Fruit fly (Drosophila melanogaster): Measurements from ENCODE around the gene CG8003.
A peak's percentile ranks its signal among the peaks of the same experiment; 100 is the strongest.

Gene CG8003

dm6 chr3L:10690904-10691408 lies 29.7 kb downstream of the CG8003 start, which contains the start of gene CG11811 (continued):
- peak; percentile 17 for TF ChIP-seq CoRest (tag; optimal IDR thresholded peaks at IDR 0.05)
- peak; percentile 80 for TF ChIP-seq unc-4 (GFP tag; IDR thresholded peaks at IDR 0.05; ENCODE audit: partially characterized antibody)
- peak; percentile 10 for TF ChIP-seq CG12391 (tag; optimal IDR thresholded peaks at IDR 0.05)
- TF ChIP-seq mld (GFP tag; IDR thresholded peaks at IDR 0.05; ENCODE audit: partially characterized antibody): peak; percentile 68; the same call in 2 of the 3 replicates
- TF ChIP-seq vvl (GFP tag; IDR thresholded peaks at IDR 0.05): 0 out of 2 replicates have a peak, but pooled peaks have one; percentile 20
- TF ChIP-seq CG4617 (GFP tag; optimal IDR thresholded peaks at IDR 0.05; ENCODE audit: borderline replicate concordance): peak; percentile 18
- TF ChIP-seq Adf1 (GFP tag; IDR thresholded peaks at IDR 0.05): peak; percentile 50; the same call in 1 of the 2 replicates
- TF ChIP-seq CG7987 (GFP tag; optimal IDR thresholded peaks at IDR 0.05): peak; percentile 59

dm6 chr3L:10692459-10693217 lies 31.4 kb downstream of the CG8003 start, which contains the start of gene CG33493:
Gene CG33493 (minus strand): TSS chr3L:10693167.
- no peak for TF ChIP-seq stc (GFP tag; IDR thresholded peaks at IDR 0.05)
- no peak for TF ChIP-seq CG2678 (tag; optimal IDR thresholded peaks at IDR 0.05)
- no peak for TF ChIP-seq pzg (GFP tag; optimal IDR thresholded peaks at IDR 0.05)
- peak in 1 of 2 experiments; percentile 40 for TF ChIP-seq Pdp1 (GFP tag; optimal IDR thresholded peaks at IDR 0.05)
- TF ChIP-seq tio (GFP tag; optimal IDR thresholded peaks at IDR 0.05): no peak
- TF ChIP-seq CG15011 (GFP tag; optimal IDR thresholded peaks at IDR 0.05): no peak
- TF ChIP-seq mam (GFP tag; optimal IDR thresholded peaks at IDR 0.05): no peak
- TF ChIP-seq HmgD (GFP tag; optimal IDR thresholded peaks at IDR 0.05): no peak
- no peak for TF ChIP-seq CG4730 (GFP tag; IDR thresholded peaks at IDR 0.05)
- TF ChIP-seq Mad (GFP tag; optimal IDR thresholded peaks at IDR 0.05): no peak
- TF ChIP-seq CG11723 (GFP tag; optimal IDR thresholded peaks at IDR 0.05): no peak
- no peak for TF ChIP-seq CG3163 (GFP tag; optimal IDR thresholded peaks at IDR 0.05)
- TF ChIP-seq Opbp (GFP tag; IDR thresholded peaks at IDR 0.05; ENCODE audit: partially characterized antibody): no peak
- no peak for TF ChIP-seq en (GFP tag; optimal IDR thresholded peaks at IDR 0.05)
- peak; percentile 2 for TF ChIP-seq Deaf1 (tag; optimal IDR thresholded peaks at IDR 0.05)
- no peak for TF ChIP-seq Tbp (GFP tag; optimal IDR thresholded peaks at IDR 0.05)
- TF ChIP-seq abd-A (tag; optimal IDR thresholded peaks at IDR 0.05): no peak
- TF ChIP-seq Ptx1 (GFP tag; IDR thresholded peaks at IDR 0.05): no peak
- TF ChIP-seq Asciz (GFP tag; optimal IDR thresholded peaks at IDR 0.05): no peak
- TF ChIP-seq ci (GFP tag; IDR thresholded peaks at IDR 0.05): no peak
- no peak for TF ChIP-seq CG2116 (GFP tag; optimal IDR thresholded peaks at IDR 0.05)
- no peak for TF ChIP-seq tup (GFP tag; optimal IDR thresholded peaks at IDR 0.05)
- TF ChIP-seq CG32532 (GFP tag; IDR thresholded peaks at IDR 0.05): no peak
- peak; percentile 19 for TF ChIP-seq gcm (GFP tag; optimal IDR thresholded peaks at IDR 0.05)
- TF ChIP-seq Hr3 (GFP tag; optimal IDR thresholded peaks at IDR 0.05): no peak
- TF ChIP-seq p53 (GFP tag; optimal IDR thresholded peaks at IDR 0.05): no peak
- TF ChIP-seq Awh (GFP tag; IDR thresholded peaks at IDR 0.05): no peak
- no peak for TF ChIP-seq YL-1 (GFP tag; optimal IDR thresholded peaks at IDR 0.05)
- no peak for TF ChIP-seq sqz (GFP tag; optimal IDR thresholded peaks at IDR 0.05)
- no peak for TF ChIP-seq Fer2 (tag; optimal IDR thresholded peaks at IDR 0.05)
- peak; percentile 41 for TF ChIP-seq CG34376 (GFP tag; optimal IDR thresholded peaks at IDR 0.05)
- peak; percentile 62 for TF ChIP-seq Med (GFP tag)
- TF ChIP-seq klu (GFP tag; IDR thresholded peaks at IDR 0.05): no peak
- TF ChIP-seq CG17612 (GFP tag; IDR thresholded peaks at IDR 0.05): no peak
- no peak for TF ChIP-seq lmd (GFP tag; IDR thresholded peaks at IDR 0.05)
- TF ChIP-seq CG12769 (tag; optimal IDR thresholded peaks at IDR 0.05): no peak
- no peak for TF ChIP-seq BEAF-32 (GFP tag; optimal IDR thresholded peaks at IDR 0.05)
- no peak for TF ChIP-seq CG18262 (tag; optimal IDR thresholded peaks at IDR 0.05)

Measured in whole organism, embryonic.